Worm (Caenorhabditis elegans) whole organism, mixed stage, embryonic: Measurements from ENCODE around the gene F10C1.8.

ENCODE experiments used
- M03D4.4 ChIP-seq: sonication (generic microtip); optimal IDR thresholded peaks from 2 replicates; lab custom pipeline; 2017; ENCODE audit warnings: mild to moderate bottlenecking, missing genetic modification characterization, missing compliant biosample characterization
- bed-3 ChIP-seq: fragments of 200-800 bp; sonication (Bioruptor generic); optimal IDR thresholded peaks from 3 replicates; lab custom pipeline; 2018; ENCODE audit warnings: mild to moderate bottlenecking, missing genetic modification characterization, moderate library complexity, missing compliant biosample characterization
- blmp-1 ChIP-seq: fragments of 150-350 bp; optimal IDR thresholded peaks from 2 replicates; lab custom pipeline; 2014; ENCODE audit warnings: missing biosample characterization, missing genetic modification characterization
- ceh-39 ChIP-seq: fragments of 150-350 bp; optimal IDR thresholded peaks from 2 replicates; lab custom pipeline; 2014; ENCODE audit warnings: missing biosample characterization, missing genetic modification characterization
- ceh-43 ChIP-seq: fragments of 200-800 bp; sonication (Bioruptor generic); optimal IDR thresholded peaks from 2 replicates; lab custom pipeline; 2018; ENCODE audit warnings: mild to moderate bottlenecking, missing genetic modification characterization, moderate library complexity, missing compliant biosample characterization
- ceh-83 ChIP-seq: fragments of 200-800 bp; sonication (Bioruptor generic); optimal IDR thresholded peaks from 2 replicates; lab custom pipeline; 2018; ENCODE audit warnings: mild to moderate bottlenecking, missing genetic modification characterization, missing compliant biosample characterization
- ces-1 ChIP-seq: fragments of 150-350 bp; optimal IDR thresholded peaks from 2 replicates; lab custom pipeline; 2014; ENCODE audit warnings: missing biosample characterization, missing genetic modification reagents, missing genetic modification characterization
- cnd-1 ChIP-seq: fragments of 200-800 bp; sonication (Bioruptor generic); optimal IDR thresholded peaks from 2 replicates; lab custom pipeline; 2018; ENCODE audit warnings: mild to moderate bottlenecking, missing genetic modification characterization, missing compliant biosample characterization
- drap-1 ChIP-seq: fragments of 200-800 bp; sonication (Bioruptor generic); optimal IDR thresholded peaks from 3 replicates; lab custom pipeline; 2018; ENCODE audit warnings: mild to moderate bottlenecking, missing genetic modification characterization, missing compliant biosample characterization
- elt-1 ChIP-seq: sonication (generic microtip); optimal IDR thresholded peaks from 2 replicates; lab custom pipeline; 2017; ENCODE audit warnings: missing genetic modification characterization, mild to moderate bottlenecking, missing compliant biosample characterization, antibody characterized with exemption, moderate library complexity, borderline replicate concordance; ENCODE audit not compliant: insufficient read depth
- elt-3 ChIP-seq: fragments of 150-350 bp; optimal IDR thresholded peaks from 2 replicates; lab custom pipeline; 2014; ENCODE audit warnings: missing biosample characterization, missing genetic modification characterization
- flh-1 ChIP-seq: fragments of 200-800 bp; sonication (Bioruptor generic); optimal IDR thresholded peaks from 2 replicates; lab custom pipeline; 2018; ENCODE audit warnings: mild to moderate bottlenecking, missing genetic modification characterization, moderate library complexity, missing compliant biosample characterization
- ham-2 ChIP-seq: fragments of 200-800 bp; sonication (Bioruptor generic); optimal IDR thresholded peaks from 2 replicates; lab custom pipeline; 2018; ENCODE audit warnings: mild to moderate bottlenecking, missing genetic modification characterization, missing compliant biosample characterization
- hlh-1 ChIP-seq: fragments of 150-350 bp; optimal IDR thresholded peaks from 2 replicates; lab custom pipeline; 2014; ENCODE audit warnings: missing biosample characterization, missing genetic modification reagents, missing genetic modification characterization
- lin-13 ChIP-seq: fragments of 150-350 bp; optimal IDR thresholded peaks from 2 replicates; lab custom pipeline; 2014; ENCODE audit warnings: missing biosample characterization, missing genetic modification characterization
- lin-32 ChIP-seq: fragments of 200-800 bp; sonication (Bioruptor generic); optimal IDR thresholded peaks from 2 replicates; lab custom pipeline; 2018; ENCODE audit warnings: mild to moderate bottlenecking, missing genetic modification characterization, missing compliant biosample characterization
- lsy-2 ChIP-seq: fragments of 150-350 bp; optimal IDR thresholded peaks from 2 replicates; lab custom pipeline; 2014; ENCODE audit warnings: missing biosample characterization, missing genetic modification characterization
- mab-5 ChIP-seq: fragments of 150-350 bp; optimal IDR thresholded peaks from 2 replicates; lab custom pipeline; 2014; ENCODE audit warnings: missing biosample characterization, missing genetic modification characterization
- mep-1 ChIP-seq: fragments of 150-350 bp; optimal IDR thresholded peaks from 2 replicates; lab custom pipeline; 2017; ENCODE audit warnings: missing biosample characterization, missing genetic modification reagents, missing genetic modification characterization, inconsistent platforms
- mls-2 ChIP-seq: sonication (generic microtip); optimal IDR thresholded peaks from 2 replicates; lab custom pipeline; 2016; ENCODE audit warnings: mild to moderate bottlenecking, missing genetic modification characterization, moderate library complexity, missing compliant biosample characterization
- nhr-12 ChIP-seq: fragments of 150-350 bp; optimal IDR thresholded peaks from 2 replicates; lab custom pipeline; 2014; ENCODE audit warnings: missing biosample characterization, missing genetic modification characterization
- nhr-2 ChIP-seq: fragments of 150-350 bp; optimal IDR thresholded peaks from 2 replicates; lab custom pipeline; 2014; ENCODE audit warnings: missing biosample characterization, missing genetic modification characterization
- nhr-237 ChIP-seq: fragments of 150-350 bp; optimal IDR thresholded peaks from 2 replicates; lab custom pipeline; 2014; ENCODE audit warnings: missing biosample characterization, missing genetic modification characterization
- nhr-28 ChIP-seq: fragments of 150-350 bp; optimal IDR thresholded peaks from 2 replicates; lab custom pipeline; 2014; ENCODE audit warnings: missing biosample characterization, missing genetic modification characterization
- nhr-76 ChIP-seq: sonication (generic microtip); optimal IDR thresholded peaks from 2 replicates; lab custom pipeline; 2017; ENCODE audit warnings: missing biosample characterization, missing genetic modification characterization
- pha-4 ChIP-seq: fragments of 150-350 bp; optimal IDR thresholded peaks from 2 replicates; lab custom pipeline; 2018; ENCODE audit warnings: missing biosample characterization, missing genetic modification reagents, missing genetic modification characterization
- sem-2 ChIP-seq: fragments of 200-800 bp; sonication (Bioruptor generic); optimal IDR thresholded peaks from 2 replicates; lab custom pipeline; 2018; ENCODE audit warnings: mild to moderate bottlenecking, missing genetic modification characterization, missing compliant biosample characterization
- snpc-4 ChIP-seq: fragments of 150-350 bp; optimal IDR thresholded peaks from 2 replicates; lab custom pipeline; 2014; ENCODE audit warnings: missing biosample characterization, missing genetic modification characterization
- sptf-1 ChIP-seq: sonication (generic microtip); optimal IDR thresholded peaks from 2 replicates; lab custom pipeline; 2017; ENCODE audit warnings: mild to moderate bottlenecking, missing genetic modification characterization, moderate library complexity, missing compliant biosample characterization
- tbx-8 ChIP-seq: fragments of 200-800 bp; sonication (Bioruptor generic); optimal IDR thresholded peaks from 2 replicates; lab custom pipeline; 2018; ENCODE audit warnings: mild to moderate bottlenecking, missing genetic modification characterization, moderate library complexity, missing compliant biosample characterization
- unc-120 ChIP-seq: sonication (generic microtip); optimal IDR thresholded peaks from 2 replicates; lab custom pipeline; 2017; ENCODE audit warnings: missing genetic modification characterization, missing compliant biosample characterization; ENCODE audit not compliant: poor library complexity, severe bottlenecking
- unc-39 ChIP-seq: fragments of 150-350 bp; optimal IDR thresholded peaks from 2 replicates; lab custom pipeline; 2014; ENCODE audit warnings: missing biosample characterization, missing genetic modification characterization
- unc-62 ChIP-seq: fragments of 150-350 bp; optimal IDR thresholded peaks from 2 replicates; lab custom pipeline; 2014; ENCODE audit warnings: missing biosample characterization, missing genetic modification reagents, missing genetic modification characterization
- zip-8 ChIP-seq: fragments of 150-350 bp; optimal IDR thresholded peaks from 2 replicates; lab custom pipeline; 2014; ENCODE audit warnings: missing biosample characterization, missing genetic modification characterization
- ztf-11 ChIP-seq: fragments of 150-350 bp; optimal IDR thresholded peaks from 2 replicates; lab custom pipeline; 2014; ENCODE audit warnings: missing biosample characterization, missing genetic modification characterization

F10C1.8 gene

DNA sequence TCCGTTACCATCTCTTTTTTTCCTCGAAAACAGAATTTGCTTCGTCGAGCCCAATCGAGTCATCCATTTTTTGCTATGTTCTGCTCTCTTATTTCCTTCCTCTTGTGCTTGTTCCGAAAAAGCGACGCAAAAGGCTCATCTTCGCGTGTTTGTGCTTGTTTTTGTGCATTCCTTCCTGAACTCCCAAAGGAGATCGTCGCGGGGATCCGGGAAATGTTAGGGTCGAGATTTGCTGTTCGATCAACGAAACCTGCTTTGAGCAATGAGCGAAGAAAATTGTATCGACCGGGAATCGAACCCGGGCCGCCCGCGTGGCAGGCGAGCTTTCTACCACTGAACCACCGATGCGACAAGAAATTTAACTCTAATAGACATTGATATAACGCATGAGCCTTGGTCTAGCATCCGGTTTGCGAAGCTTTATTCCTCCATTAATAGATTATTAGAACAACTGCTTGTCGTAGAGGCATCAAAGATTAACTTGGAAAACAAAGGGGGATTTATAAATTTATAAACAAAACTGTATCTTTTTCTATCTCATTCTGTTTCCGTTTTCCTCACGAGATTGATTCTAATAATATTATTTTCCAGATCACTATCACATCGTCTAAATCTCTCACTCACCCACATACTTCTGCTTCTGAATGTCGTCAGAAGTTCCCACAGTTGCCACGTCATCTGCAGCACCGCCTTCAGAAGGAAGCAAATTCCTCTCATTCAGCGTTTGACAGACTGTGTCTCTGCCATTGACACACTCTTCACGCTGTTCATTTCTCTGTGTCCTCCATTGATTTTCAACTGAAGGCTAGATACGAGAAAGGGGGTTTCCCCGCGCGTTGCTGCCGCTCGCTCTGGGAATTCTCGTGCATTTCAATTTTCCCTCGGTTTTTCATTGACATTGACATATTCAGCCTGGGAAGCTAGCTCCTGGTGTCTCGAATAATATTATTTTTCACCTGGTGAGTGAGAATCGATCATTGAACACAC is 28.0 kb downstream of the F10C1.8 start, which contains the start of gene K05F1.6:
TSS of gene K05F1.6 (plus strand) at position 586 of the 987 bp plus-strand sequence.
- peak; percentile 10 for TF ChIP-seq ceh-43 (GFP tag; lab: Kevin White, UChicago)
- TF ChIP-seq drap-1 (GFP tag; lab: Kevin White, UChicago): peak; percentile 69
- TF ChIP-seq mab-5 (tag; lab: Kevin White, UChicago): no peak
- peak; percentile 70 for TF ChIP-seq M03D4.4
- TF ChIP-seq lin-13 (tag; lab: Kevin White, UChicago): peak; percentile 12
- TF ChIP-seq unc-120: peak; percentile 89
- TF ChIP-seq nhr-237 (tag; lab: Kevin White, UChicago): no peak
- no peak for TF ChIP-seq nhr-2 (tag; lab: Kevin White, UChicago)
- no peak for TF ChIP-seq mep-1 (tag; lab: Kevin White, UChicago)
- TF ChIP-seq cnd-1: peak; percentile 64
- peak; percentile 16 for TF ChIP-seq pha-4 (tag; lab: Kevin White, UChicago)
- TF ChIP-seq flh-1 (GFP tag; lab: Kevin White, UChicago): peak; percentile 52
- no peak for TF ChIP-seq nhr-28
- no peak for TF ChIP-seq nhr-12 (tag; lab: Kevin White, UChicago)
- TF ChIP-seq elt-1: no peak
- no peak for TF ChIP-seq nhr-76 (tag; lab: Kevin White, UChicago)
- TF ChIP-seq ceh-39: no peak
- no peak for TF ChIP-seq unc-62 (GFP tag; lab: Kevin White, UChicago)
- no peak for TF ChIP-seq ztf-11
- peak; percentile 45 for TF ChIP-seq lin-32 (GFP tag; lab: Kevin White, UChicago)
- peak; percentile 10 for TF ChIP-seq hlh-1 (tag; lab: Kevin White, UChicago)
- TF ChIP-seq mls-2 (tag; lab: Kevin White, UChicago): peak; percentile 72
- no peak for TF ChIP-seq unc-39 (tag; lab: Kevin White, UChicago)
- peak; percentile 44 for TF ChIP-seq bed-3 (GFP tag; lab: Kevin White, UChicago)
- no peak for TF ChIP-seq zip-8
- TF ChIP-seq ces-1 (GFP tag; lab: Kevin White, UChicago): no peak
- peak; percentile 81 for TF ChIP-seq sptf-1
- TF ChIP-seq blmp-1: no peak
- peak; percentile 36 for TF ChIP-seq tbx-8 (GFP tag; lab: Kevin White, UChicago)
- no peak for TF ChIP-seq elt-3 (tag; lab: Kevin White, UChicago)
- TF ChIP-seq snpc-4 (tag; lab: Kevin White, UChicago): no peak
- TF ChIP-seq ham-2 (GFP tag; lab: Kevin White, UChicago): peak; percentile 76
- peak; percentile 65 for TF ChIP-seq sem-2
- TF ChIP-seq lsy-2 (tag; lab: Kevin White, UChicago): no peak
- TF ChIP-seq ceh-83 (GFP tag; lab: Kevin White, UChicago): peak; percentile 78

DNA sequence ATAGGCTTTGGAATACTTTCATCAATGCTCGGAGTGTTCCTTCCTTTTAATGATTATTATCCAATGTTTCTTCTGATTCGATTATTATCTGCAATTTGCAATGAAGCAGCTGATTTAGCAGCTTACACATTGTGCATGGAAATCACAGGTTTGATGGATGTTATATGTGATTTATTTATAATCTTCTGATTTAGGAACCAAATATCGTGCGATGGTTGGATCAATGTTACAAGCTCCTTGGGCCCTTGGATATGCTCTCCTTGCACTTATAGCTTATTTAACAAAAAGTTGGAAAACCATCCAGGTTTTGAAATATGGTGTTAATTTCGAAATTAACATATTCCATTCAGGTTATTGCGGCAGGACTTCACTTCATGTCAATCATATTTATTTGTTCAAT is 31.2 kb downstream of the F10C1.8 start:
- TF ChIP-seq mep-1 (tag; lab: Kevin White, UChicago): no peak
- no peak for TF ChIP-seq mls-2 (tag; lab: Kevin White, UChicago)
- no peak for TF ChIP-seq ceh-43 (GFP tag; lab: Kevin White, UChicago)
- TF ChIP-seq ztf-11: no peak
- TF ChIP-seq blmp-1: no peak
- no peak for TF ChIP-seq hlh-1 (tag; lab: Kevin White, UChicago)
- TF ChIP-seq lin-32 (GFP tag; lab: Kevin White, UChicago): no peak
- no peak for TF ChIP-seq sptf-1
- no peak for TF ChIP-seq bed-3 (GFP tag; lab: Kevin White, UChicago)
- no peak for TF ChIP-seq ceh-83 (GFP tag; lab: Kevin White, UChicago)
- no peak for TF ChIP-seq nhr-28
- TF ChIP-seq lsy-2 (tag; lab: Kevin White, UChicago): no peak
- TF ChIP-seq unc-39 (tag; lab: Kevin White, UChicago): no peak
- no peak for TF ChIP-seq unc-120
- TF ChIP-seq M03D4.4: no peak
- TF ChIP-seq pha-4 (tag; lab: Kevin White, UChicago): no peak
- TF ChIP-seq zip-8: no peak
- no peak for TF ChIP-seq nhr-237 (tag; lab: Kevin White, UChicago)
- no peak for TF ChIP-seq nhr-12 (tag; lab: Kevin White, UChicago)
- no peak for TF ChIP-seq elt-1
